Fruit fly (Drosophila melanogaster): Measurements from ENCODE around the gene Gp93.

DNA sequence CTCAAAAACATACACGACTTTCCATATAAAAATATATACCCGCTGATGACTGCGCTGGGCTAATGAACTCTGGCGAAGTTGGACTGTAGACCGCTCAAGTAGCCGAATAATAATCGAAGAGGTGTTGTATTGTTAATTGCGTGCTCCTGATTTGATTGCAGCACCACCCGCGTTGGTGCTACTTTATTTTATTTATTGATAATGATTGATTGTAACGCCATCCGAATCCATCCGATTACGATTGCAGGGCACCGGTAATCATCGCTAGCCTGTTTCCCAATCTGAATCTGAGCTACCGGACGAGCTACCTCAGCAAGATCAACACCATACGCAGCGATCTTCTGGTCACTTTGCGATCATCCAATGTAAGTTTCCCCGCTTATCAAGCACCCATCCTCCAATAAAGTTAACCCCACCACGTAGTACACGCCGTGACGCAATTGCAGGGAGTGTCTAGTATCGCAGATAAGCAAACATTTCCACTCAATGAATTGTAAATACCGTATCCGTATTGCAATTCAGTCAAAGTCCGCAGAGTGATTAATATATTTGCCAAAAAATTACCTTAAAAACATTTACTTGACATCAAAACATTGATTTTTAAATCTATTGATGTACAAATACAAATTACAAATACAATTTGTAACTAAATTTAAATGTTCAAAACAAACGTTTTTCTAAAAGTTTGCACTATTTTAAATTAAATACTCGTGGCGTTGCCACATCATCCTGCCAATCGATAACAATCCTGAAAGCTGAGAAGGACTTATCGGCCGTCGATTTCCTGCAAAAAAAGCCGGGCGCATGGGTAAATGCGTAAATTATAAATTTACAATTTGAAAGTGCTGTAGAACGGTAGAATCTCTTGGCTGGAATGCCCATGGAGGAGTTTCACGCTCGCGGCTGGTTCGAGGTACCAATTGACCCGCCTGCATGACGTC, 19.3 kb upstream of the Gp93 start:
- TF ChIP-seq CG8478 (optimal IDR thresholded peaks at IDR 0.05) (no peak), pan (optimal IDR thresholded peaks at IDR 0.05) (no peak), usp (GFP tag; optimal IDR thresholded peaks at IDR 0.05) (no peak)
